Worm (Caenorhabditis elegans) whole organism, early embryonic: ENCODE measurements around the gene srbc-68.

Experiments used
- F13C5.2 ChIP-seq: sonication (generic microtip); optimal IDR thresholded peaks from 2 replicates; lab custom pipeline; 2017; ENCODE audit warnings: mild to moderate bottlenecking, missing genetic modification characterization, inconsistent platforms, missing compliant biosample characterization
- aly-1 ChIP-seq: sonication (generic microtip); optimal IDR thresholded peaks from 2 replicates; lab custom pipeline; 2016; ENCODE audit warnings: missing genetic modification characterization, missing compliant biosample characterization
- ama-1 ChIP-seq: fragments of 150-350 bp; optimal IDR thresholded peaks from 2 replicates; lab custom pipeline; 2014
- ceh-13 ChIP-seq: fragments of 200-800 bp; sonication (Bioruptor generic); optimal IDR thresholded peaks from 2 replicates; lab custom pipeline; 2018; ENCODE audit warnings: mild to moderate bottlenecking, missing genetic modification characterization, missing compliant biosample characterization
- ceh-36 ChIP-seq: sonication (generic microtip); optimal IDR thresholded peaks from 2 replicates; lab custom pipeline; 2016; ENCODE audit warnings: missing genetic modification characterization, inconsistent platforms, missing compliant biosample characterization
- ets-7 ChIP-seq: sonication (generic microtip); optimal IDR thresholded peaks from 2 replicates; lab custom pipeline; 2016; ENCODE audit warnings: missing genotype, missing genetic modification characterization, missing compliant biosample characterization
- flt-1 ChIP-seq: fragments of 200-800 bp; sonication (Bioruptor generic); IDR thresholded peaks from 2 replicates; pipeline ENCODE4 v1.3.6; 2022; ENCODE audit warnings: missing genetic modification characterization, missing compliant biosample characterization
- hmg-4 ChIP-seq: fragments of 200-800 bp; sonication (Bioruptor generic); optimal IDR thresholded peaks from 2 replicates; lab custom pipeline; 2018; ENCODE audit warnings: mild to moderate bottlenecking, missing genetic modification characterization, missing compliant biosample characterization

DNA sequence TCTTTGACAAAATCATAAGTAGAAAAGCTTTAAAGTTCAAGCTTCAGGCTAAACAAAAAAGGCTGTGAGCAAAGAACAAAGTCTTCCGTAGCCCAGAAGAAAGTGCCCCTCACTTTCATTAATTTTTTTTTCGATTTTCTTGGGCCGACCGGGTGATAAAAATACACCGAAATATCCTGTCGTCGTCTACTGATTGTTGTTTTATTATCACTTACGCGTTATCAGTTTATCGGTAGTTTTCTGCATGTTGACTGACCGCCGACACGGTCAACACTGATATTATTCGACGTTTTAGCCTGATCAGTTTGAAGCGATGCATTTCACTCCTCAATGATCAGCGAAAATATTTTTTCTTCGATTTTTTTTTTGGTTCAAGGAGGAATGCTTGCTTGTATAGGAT, 34.0 kb upstream of the srbc-68 start:
- no peak for TF ChIP-seq ama-1 (lab: Kevin White, UChicago)
- TF ChIP-seq flt-1 (GFP tag; lab: Robert Waterston, UW), result no peak
- TF ChIP-seq ceh-13 (GFP tag; lab: Kevin White, UChicago), result no peak
- no peak for TF ChIP-seq ceh-36 (tag; lab: Kevin White, UChicago)
- no peak for TF ChIP-seq hmg-4 (GFP tag; lab: Kevin White, UChicago)
- no peak for TF ChIP-seq aly-1
- no peak for TF ChIP-seq ets-7
- no peak for TF ChIP-seq F13C5.2 (tag; lab: Kevin White, UChicago)
